Worm (Caenorhabditis elegans): ENCODE measurements around the gene asb-1.

Gene asb-1

DNA sequence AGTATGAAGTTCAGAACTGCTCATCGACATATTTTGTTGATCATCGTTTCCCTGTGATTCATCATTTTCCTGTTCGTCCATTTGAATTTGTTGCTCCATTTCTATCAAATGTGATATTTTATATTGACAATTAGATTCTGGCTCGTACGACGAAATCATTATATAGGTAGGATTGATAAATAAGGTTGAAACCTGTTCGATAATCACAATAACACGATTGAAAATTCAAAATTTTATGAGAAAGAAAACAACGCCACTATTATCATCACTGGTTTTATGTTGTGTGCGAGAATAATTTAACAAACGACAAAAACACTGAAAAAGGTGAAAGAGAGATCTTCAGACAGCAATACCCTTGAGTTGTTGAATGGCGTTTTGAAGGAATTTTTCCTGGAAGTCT is 1.3 kb downstream of the asb-1 start, which contains the start of gene apc-11:
Gene apc-11, minus strand, starts transcription at position 101 of the 400 bp plus-strand sequence.
- TF ChIP-seq dao-5 (tag; optimal IDR thresholded peaks at IDR 0.05) (no peak), W03F9.2 (tag; optimal IDR thresholded peaks at IDR 0.05) (no peak)

- TF ChIP-seq dao-5 (tag; optimal IDR thresholded peaks at IDR 0.05), result no peak
- TF ChIP-seq W03F9.2 (tag; optimal IDR thresholded peaks at IDR 0.05), result no peak
- TF ChIP-seq him-1 (tag; optimal IDR thresholded peaks at IDR 0.05), result no peak
Observed at ce11 chrIII:4593098-4593697, 2.4 kb downstream of the asb-1 start, which contains the start of gene erh-2. Gene erh-2 (plus strand): TSS chrIII:4593231.

- TF ChIP-seq W03F9.2 (tag; optimal IDR thresholded peaks at IDR 0.05) (no peak), dao-5 (tag; optimal IDR thresholded peaks at IDR 0.05) (no peak), him-1 (tag; optimal IDR thresholded peaks at IDR 0.05) (no peak)
Observed at ce11 chrIII:4587177-4587576, 8.4 kb downstream of the asb-1 start, which contains the start of the genes F35G12.7 and smc-4. Gene F35G12.7 (minus strand): TSS chrIII:4587330. Gene smc-4 (plus strand): TSS chrIII:4587501.

DNA sequence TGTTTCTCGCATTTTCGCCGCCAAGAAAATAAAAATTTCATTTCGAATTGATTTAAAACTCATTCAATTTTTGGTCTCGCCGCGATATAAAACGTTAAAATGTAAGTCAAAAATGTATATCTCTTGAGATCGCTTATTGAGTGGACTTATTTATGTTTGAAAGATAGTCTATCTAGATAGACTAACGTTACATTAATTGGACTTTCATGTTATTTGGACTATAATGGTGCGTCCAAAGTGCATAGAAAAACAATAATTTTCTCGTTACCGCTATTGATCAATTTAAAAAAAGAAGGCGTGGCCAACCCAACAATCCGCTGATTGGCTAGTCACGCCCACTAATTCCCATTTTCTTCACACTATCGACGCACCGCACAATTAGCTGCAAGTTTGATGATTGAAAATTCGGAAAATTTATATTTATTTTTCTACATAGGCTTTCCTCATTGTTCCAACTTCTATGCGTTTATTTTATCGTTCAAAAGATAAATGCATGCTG is 11.5 kb downstream of the asb-1 start, which contains the start of gene F35G12.5:
Gene F35G12.5, plus strand, starts transcription at position 51 of the 499 bp plus-strand sequence.
- TF ChIP-seq him-1 (tag; optimal IDR thresholded peaks at IDR 0.05) (no peak), dao-5 (tag; optimal IDR thresholded peaks at IDR 0.05) (no peak)

DNA sequence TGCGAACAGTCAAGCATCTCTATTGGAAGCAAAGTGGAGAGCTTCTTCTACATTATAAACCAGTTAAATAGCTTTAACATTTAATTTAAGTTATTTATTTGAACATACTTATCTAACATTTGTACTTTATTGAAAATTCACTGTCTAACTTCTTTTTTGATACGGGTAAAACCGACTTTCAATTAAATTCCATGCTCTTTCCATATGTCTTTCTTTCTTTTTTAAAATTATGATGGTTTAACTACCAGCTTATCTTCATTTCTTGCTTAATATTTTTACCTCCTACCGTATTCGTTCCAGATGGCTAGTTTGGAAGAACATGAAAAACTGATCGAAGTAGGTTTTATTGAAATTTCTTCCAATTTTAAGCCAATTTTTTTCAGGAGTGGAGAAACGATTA is 14.1 kb downstream of the asb-1 start, which contains the start of gene F35G12.12:
Gene F35G12.12, plus strand, starts transcription at position 301 of the 400 bp plus-strand sequence.
- no peak for TF ChIP-seq him-1 (tag; optimal IDR thresholded peaks at IDR 0.05)
- TF ChIP-seq dao-5 (tag; optimal IDR thresholded peaks at IDR 0.05), result no peak
- no peak for TF ChIP-seq W03F9.2 (tag; optimal IDR thresholded peaks at IDR 0.05)

ce11 chrIII:4578385-4578903 is 17.2 kb downstream of the asb-1 start, which contains the start of the genes sel-5 and wdr-48:
Gene sel-5 (minus strand): TSS chrIII:4578437.
Gene wdr-48 (plus strand): TSS chrIII:4578853.
- TF ChIP-seq dao-5 (tag; optimal IDR thresholded peaks at IDR 0.05), result no peak
- TF ChIP-seq him-1 (tag; optimal IDR thresholded peaks at IDR 0.05), result no peak
- peak; percentile 48 for TF ChIP-seq W03F9.2 (tag; optimal IDR thresholded peaks at IDR 0.05)

DNA sequence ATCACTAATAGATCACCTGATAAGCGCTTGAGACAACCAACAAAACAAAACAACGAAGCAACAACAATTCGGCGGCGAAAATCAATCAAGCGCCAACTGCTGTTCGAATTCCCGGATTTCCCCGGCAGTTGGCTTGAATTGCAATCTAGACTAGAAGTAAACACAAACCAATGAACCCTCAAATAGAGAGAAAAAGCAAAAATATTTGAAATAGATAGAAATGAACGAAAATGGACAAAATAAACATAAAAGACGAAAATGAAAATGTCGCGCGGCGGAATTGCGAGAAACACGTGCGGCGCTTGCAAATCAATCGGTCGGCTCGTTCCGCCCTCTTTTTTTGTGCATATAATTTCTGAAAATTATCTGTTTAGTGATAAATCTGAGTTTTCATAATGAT is 27.2 kb downstream of the asb-1 start, which contains the start of gene idhg-1:
Gene idhg-1, plus strand, starts transcription at position 343 of the 400 bp plus-strand sequence.
- TF ChIP-seq him-1 (tag; optimal IDR thresholded peaks at IDR 0.05) (peak; percentile 66), dao-5 (tag; optimal IDR thresholded peaks at IDR 0.05) (peak; percentile 54), W03F9.2 (tag; optimal IDR thresholded peaks at IDR 0.05) (peak; percentile 80)

- TF ChIP-seq him-1 (tag; optimal IDR thresholded peaks at IDR 0.05), result no peak
- no peak for TF ChIP-seq W03F9.2 (tag; optimal IDR thresholded peaks at IDR 0.05)
- TF ChIP-seq dao-5 (tag; optimal IDR thresholded peaks at IDR 0.05), result no peak
Observed at ce11 chrIII:4568030-4568429, 27.6 kb downstream of the asb-1 start, which contains the start of gene mlcd-1. Gene mlcd-1 (minus strand): TSS chrIII:4568130.

DNA sequence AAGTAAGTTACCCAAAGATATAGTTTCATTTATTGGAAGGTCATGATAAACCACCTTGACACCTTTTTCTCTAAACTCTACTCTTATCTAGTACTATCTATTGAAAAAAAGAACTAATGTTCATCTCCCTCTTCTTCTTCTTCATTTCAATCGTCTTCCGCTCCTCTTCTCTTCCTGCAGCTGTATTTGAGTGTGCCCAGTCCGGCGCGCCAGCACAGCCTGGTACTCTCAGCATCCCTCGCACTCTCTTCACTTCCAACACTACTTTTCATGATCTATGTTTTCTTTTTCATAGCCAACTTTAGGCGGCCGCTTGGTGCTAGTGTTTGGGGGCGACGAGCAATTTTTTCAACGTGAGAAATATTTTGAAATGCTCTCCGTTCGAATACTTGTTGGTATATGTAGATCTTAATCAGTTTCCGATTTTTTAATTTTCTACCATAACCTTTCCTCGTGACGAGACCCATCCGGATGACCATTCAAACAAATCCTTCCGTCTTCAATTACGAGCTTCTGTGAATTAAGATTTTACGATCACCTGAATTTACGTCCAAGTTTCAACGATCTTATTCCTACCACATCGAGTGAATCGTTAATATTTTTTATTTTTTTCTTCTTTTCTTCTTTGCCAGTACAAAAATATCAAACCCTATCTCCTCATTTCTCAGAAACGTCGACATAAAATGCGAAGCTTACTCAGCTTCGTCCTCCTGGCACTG is 33.4 kb downstream of the asb-1 start, which contains the start of gene pan-1:
Gene pan-1, plus strand, starts transcription at position 669 of the 719 bp plus-strand sequence.
- TF ChIP-seq W03F9.2 (tag; optimal IDR thresholded peaks at IDR 0.05), result peak; percentile 43
- no peak for TF ChIP-seq him-1 (tag; optimal IDR thresholded peaks at IDR 0.05)

ce11 chrIII:4561286-4561685 is 34.3 kb downstream of the asb-1 start:
- TF ChIP-seq him-1 (tag; optimal IDR thresholded peaks at IDR 0.05), result no peak
- TF ChIP-seq dao-5 (tag; optimal IDR thresholded peaks at IDR 0.05), result no peak
- no peak for TF ChIP-seq W03F9.2 (tag; optimal IDR thresholded peaks at IDR 0.05)

ce11 chrIII:4560393-4560890 is 35.2 kb downstream of the asb-1 start:
- TF ChIP-seq him-1 (tag; optimal IDR thresholded peaks at IDR 0.05) (peak; percentile 7), W03F9.2 (tag; optimal IDR thresholded peaks at IDR 0.05) (peak; percentile 34), dao-5 (tag; optimal IDR thresholded peaks at IDR 0.05) (no peak)

- TF ChIP-seq dao-5 (tag; optimal IDR thresholded peaks at IDR 0.05) (no peak), W03F9.2 (tag; optimal IDR thresholded peaks at IDR 0.05) (no peak), him-1 (tag; optimal IDR thresholded peaks at IDR 0.05) (no peak)
Observed at ce11 chrIII:4555345-4555744, 40.3 kb downstream of the asb-1 start.

- no peak for TF ChIP-seq W03F9.2 (tag; optimal IDR thresholded peaks at IDR 0.05)
- TF ChIP-seq dao-5 (tag; optimal IDR thresholded peaks at IDR 0.05), result no peak
- TF ChIP-seq him-1 (tag; optimal IDR thresholded peaks at IDR 0.05), result no peak
Observed at ce11 chrIII:4553316-4553715, 42.3 kb downstream of the asb-1 start, which contains the start of gene imph-1. Gene imph-1 (plus strand): TSS chrIII:4553616.

Data from whole organism, L4/young adult.